Worm (Caenorhabditis elegans) whole organism, late embryonic: ENCODE results near the gene fdgt-1.
A peak's percentile ranks its signal among the peaks of the same experiment; 100 is the strongest.

Experiments used
- C08G9.2 ChIP-seq: sonication (generic microtip); optimal IDR thresholded peaks from 2 replicates; lab custom pipeline; 2016; ENCODE audit warnings: mild to moderate bottlenecking, missing genetic modification characterization, moderate library complexity, missing compliant biosample characterization
- K02D7.2 ChIP-seq: sonication (generic microtip); optimal IDR thresholded peaks from 2 replicates; lab custom pipeline; 2017; ENCODE audit warnings: mild to moderate bottlenecking, missing genetic modification characterization, missing compliant biosample characterization
- Y22D7AL.16 ChIP-seq: sonication (generic microtip); optimal IDR thresholded peaks from 2 replicates; lab custom pipeline; 2016; ENCODE audit warnings: missing genetic modification characterization, missing compliant biosample characterization
- ahr-1 ChIP-seq: sonication (generic microtip); optimal IDR thresholded peaks from 2 replicates; lab custom pipeline; 2016; ENCODE audit warnings: missing genetic modification characterization, missing compliant biosample characterization
- ama-1 ChIP-seq: fragments of 150-350 bp; optimal IDR thresholded peaks from 2 replicates; lab custom pipeline; 2014
- ceh-14 ChIP-seq: sonication (generic microtip); optimal IDR thresholded peaks from 2 replicates; lab custom pipeline; 2016; ENCODE audit warnings: missing genotype, missing genetic modification characterization, missing compliant biosample characterization
- ceh-18 ChIP-seq: sonication (generic microtip); optimal IDR thresholded peaks from 2 replicates; lab custom pipeline; 2016; ENCODE audit warnings: missing genetic modification characterization, missing compliant biosample characterization
- ceh-2 ChIP-seq: sonication (generic microtip); optimal IDR thresholded peaks from 2 replicates; lab custom pipeline; 2016; ENCODE audit warnings: missing genotype, missing genetic modification characterization, missing compliant biosample characterization
- ceh-31 ChIP-seq: sonication (generic microtip); optimal IDR thresholded peaks from 2 replicates; lab custom pipeline; 2016; ENCODE audit warnings: missing genetic modification characterization, missing compliant biosample characterization
- ceh-34 ChIP-seq: sonication (generic microtip); optimal IDR thresholded peaks from 2 replicates; lab custom pipeline; 2016; ENCODE audit warnings: mild to moderate bottlenecking, missing genetic modification characterization, missing compliant biosample characterization
- ceh-9 ChIP-seq: sonication (generic microtip); optimal IDR thresholded peaks from 2 replicates; lab custom pipeline; 2016; ENCODE audit warnings: mild to moderate bottlenecking, missing genetic modification characterization, inconsistent platforms, missing compliant biosample characterization
- dmd-4 ChIP-seq: sonication (generic microtip); optimal IDR thresholded peaks from 2 replicates; lab custom pipeline; 2016; ENCODE audit warnings: borderline replicate concordance, missing genetic modification characterization, missing compliant biosample characterization
- elt-2 ChIP-seq: sonication (generic microtip); optimal IDR thresholded peaks from 2 replicates; lab custom pipeline; 2016; ENCODE audit warnings: missing genetic modification reagents, missing genetic modification characterization, missing compliant biosample characterization
- ets-4 ChIP-seq: sonication (generic microtip); optimal IDR thresholded peaks from 2 replicates; lab custom pipeline; 2016; ENCODE audit warnings: missing genetic modification characterization, missing compliant biosample characterization
- eyg-1 ChIP-seq: sonication (generic microtip); optimal IDR thresholded peaks from 2 replicates; lab custom pipeline; 2016; ENCODE audit warnings: missing genotype, missing genetic modification characterization, missing compliant biosample characterization
- fax-1 ChIP-seq: sonication (generic microtip); optimal IDR thresholded peaks from 2 replicates; lab custom pipeline; 2016; ENCODE audit warnings: missing genotype, missing genetic modification characterization, missing compliant biosample characterization
- fkh-10 ChIP-seq: fragments of 150-350 bp; optimal IDR thresholded peaks from 2 replicates; lab custom pipeline; 2014; ENCODE audit warnings: missing biosample characterization, missing genetic modification reagents, missing genetic modification characterization
- fkh-6 ChIP-seq: sonication (generic microtip); optimal IDR thresholded peaks from 2 replicates; lab custom pipeline; 2016; ENCODE audit warnings: missing genetic modification characterization, missing compliant biosample characterization
- hlh-13 ChIP-seq: fragments of 200-800 bp; sonication (Bioruptor generic); optimal IDR thresholded peaks from 2 replicates; lab custom pipeline; 2018; ENCODE audit warnings: mild to moderate bottlenecking, missing genetic modification characterization, missing compliant biosample characterization
- lim-6 ChIP-seq: sonication (generic microtip); optimal IDR thresholded peaks from 2 replicates; lab custom pipeline; 2016; ENCODE audit warnings: missing genetic modification characterization, missing compliant biosample characterization
- madf-2 ChIP-seq: sonication (generic microtip); optimal IDR thresholded peaks from 2 replicates; lab custom pipeline; 2017; ENCODE audit warnings: missing genetic modification characterization, missing compliant biosample characterization
- mec-3 ChIP-seq: sonication (generic microtip); optimal IDR thresholded peaks from 2 replicates; lab custom pipeline; 2016; ENCODE audit warnings: borderline replicate concordance, missing genetic modification characterization, missing compliant biosample characterization
- nfya-1 ChIP-seq: sonication (generic microtip); optimal IDR thresholded peaks from 2 replicates; lab custom pipeline; 2017; ENCODE audit warnings: missing genetic modification characterization, mild to moderate bottlenecking, missing compliant biosample characterization, antibody characterized with exemption, moderate library complexity
- nhr-11 ChIP-seq: fragments of 150-350 bp; optimal IDR thresholded peaks from 2 replicates; lab custom pipeline; 2014; ENCODE audit warnings: missing biosample characterization, missing genetic modification characterization
- nhr-232 ChIP-seq: sonication (generic microtip); optimal IDR thresholded peaks from 2 replicates; lab custom pipeline; 2016; ENCODE audit warnings: missing genetic modification characterization, missing compliant biosample characterization
- npax-4 ChIP-seq: sonication (generic microtip); optimal IDR thresholded peaks from 2 replicates; lab custom pipeline; 2016; ENCODE audit warnings: missing genetic modification characterization, missing compliant biosample characterization
- odd-2 ChIP-seq: sonication (generic microtip); optimal IDR thresholded peaks from 2 replicates; lab custom pipeline; 2017; ENCODE audit warnings: antibody characterized with exemption, mild to moderate bottlenecking, missing genetic modification characterization, missing compliant biosample characterization
- pag-3 ChIP-seq: sonication (generic microtip); optimal IDR thresholded peaks from 2 replicates; lab custom pipeline; 2016; ENCODE audit warnings: missing compliant biosample characterization, missing genetic modification characterization, borderline replicate concordance
- pax-1 ChIP-seq: fragments of 150-350 bp; optimal IDR thresholded peaks from 2 replicates; lab custom pipeline; 2014; ENCODE audit warnings: missing biosample characterization, missing genetic modification characterization
- pha-2 ChIP-seq: sonication (generic microtip); optimal IDR thresholded peaks from 2 replicates; lab custom pipeline; 2017; ENCODE audit warnings: mild to moderate bottlenecking, missing genetic modification characterization, missing compliant biosample characterization
- pha-4 ChIP-seq: fragments of 150-350 bp; optimal IDR thresholded peaks from 2 replicates; lab custom pipeline; 2018; ENCODE audit warnings: missing biosample characterization, missing genetic modification reagents, missing genetic modification characterization
- pqm-1 ChIP-seq: sonication (generic microtip); optimal IDR thresholded peaks from 2 replicates; lab custom pipeline; 2016; ENCODE audit warnings: missing genetic modification characterization, missing compliant biosample characterization
- pros-1 ChIP-seq: fragments of 150-350 bp; optimal IDR thresholded peaks from 2 replicates; lab custom pipeline; 2014; ENCODE audit warnings: missing biosample characterization, missing genetic modification reagents, missing genetic modification characterization
- ref-2 ChIP-seq: sonication (generic microtip); optimal IDR thresholded peaks from 2 replicates; lab custom pipeline; 2016; ENCODE audit warnings: missing genetic modification characterization, missing compliant biosample characterization
- tbx-2 ChIP-seq: sonication (generic microtip); optimal IDR thresholded peaks from 2 replicates; lab custom pipeline; 2016; ENCODE audit warnings: missing genetic modification characterization, missing compliant biosample characterization
- tbx-7 ChIP-seq: sonication (generic microtip); optimal IDR thresholded peaks from 2 replicates; lab custom pipeline; 2016; ENCODE audit warnings: missing genotype, missing genetic modification characterization, missing compliant biosample characterization
- unc-3 ChIP-seq, 2 experiments: fragments of 200-800 bp in 1 of 2; sonication (Bioruptor generic) in 1 of 2; sonication (generic microtip) in 1 of 2; conservative IDR thresholded peaks in 1 of 2; optimal IDR thresholded peaks in 1 of 2; 2 replicates each; pipeline versions ENCODE4 v1.3.6 to Lab custom; 2016 to 2022; ENCODE audit warnings: missing compliant biosample characterization in 2 of 2, missing genetic modification characterization in 2 of 2, missing genetic modification reagents in 1 of 2
- unc-42 ChIP-seq: sonication (generic microtip); optimal IDR thresholded peaks from 2 replicates; lab custom pipeline; 2016; ENCODE audit warnings: missing genotype, missing genetic modification characterization, missing compliant biosample characterization
- unc-55 ChIP-seq: sonication (generic microtip); optimal IDR thresholded peaks from 2 replicates; lab custom pipeline; 2017; ENCODE audit warnings: missing biosample characterization, missing genetic modification reagents, missing genetic modification characterization
- unc-86 ChIP-seq: sonication (generic microtip); optimal IDR thresholded peaks from 2 replicates; lab custom pipeline; 2016; ENCODE audit warnings: missing genetic modification characterization, missing compliant biosample characterization
- zip-5 ChIP-seq: sonication (generic microtip); optimal IDR thresholded peaks from 2 replicates; lab custom pipeline; 2016; ENCODE audit warnings: missing genetic modification characterization, missing compliant biosample characterization

Gene fdgt-1

ce11 chrII:1482419-1482818 is 21.9 kb upstream of the fdgt-1 start:
- TF ChIP-seq fkh-6 (tag; lab: Kevin White, UChicago) (no peak), fkh-10 (GFP tag; lab: Kevin White, UChicago) (no peak), ceh-18 (tag; lab: Kevin White, UChicago) (no peak), ceh-9 (no peak), ahr-1 (tag; lab: Kevin White, UChicago) (no peak), lim-6 (tag; lab: Kevin White, UChicago) (no peak), odd-2 (no peak), ref-2 (tag; lab: Kevin White, UChicago) (no peak), tbx-7 (tag; lab: Kevin White, UChicago) (no peak), pqm-1 (tag; lab: Kevin White, UChicago) (no peak), pros-1 (tag; lab: Kevin White, UChicago) (no peak), C08G9.2 (tag; lab: Kevin White, UChicago) (no peak), K02D7.2 (tag; lab: Kevin White, UChicago) (no peak), ceh-34 (no peak)

- no peak for TF ChIP-seq nhr-232 (tag; lab: Kevin White, UChicago)
- no peak for TF ChIP-seq ceh-9
- no peak for TF ChIP-seq pros-1 (tag; lab: Kevin White, UChicago)
- no peak for TF ChIP-seq fax-1
These were observed 13.6 kb upstream of the fdgt-1 start for ce11 chrII:1490813-1491212.

- TF ChIP-seq nhr-11 (tag; lab: Kevin White, UChicago) (no peak), ceh-14 (tag; lab: Kevin White, UChicago) (peak; percentile 27), ref-2 (tag; lab: Kevin White, UChicago) (no peak), zip-5 (tag; lab: Kevin White, UChicago) (peak; percentile 27), pqm-1 (tag; lab: Kevin White, UChicago) (no peak), elt-2 (tag; lab: Kevin White, UChicago) (peak; percentile 2), unc-55 (no peak), fkh-10 (GFP tag; lab: Kevin White, UChicago) (no peak), ceh-9 (no peak), nhr-232 (tag; lab: Kevin White, UChicago) (no peak), pag-3 (no peak), ama-1 (lab: Kevin White, UChicago) (no peak), unc-3 (GFP tag; conservative IDR thresholded peaks at IDR 0.05; lab: Robert Waterston, UW) (no peak), unc-3 (tag; optimal IDR thresholded peaks at IDR 0.05; lab: Kevin White, UChicago) (no peak), tbx-7 (tag; lab: Kevin White, UChicago) (no peak), pax-1 (no peak), pha-2 (no peak), ceh-2 (peak; percentile 55), tbx-2 (tag; lab: Kevin White, UChicago) (peak; percentile 7), odd-2 (no peak), ceh-31 (peak; percentile 65), C08G9.2 (tag; lab: Kevin White, UChicago) (peak; percentile 30), ets-4 (tag; lab: Kevin White, UChicago) (peak; percentile 33), unc-42 (tag; lab: Kevin White, UChicago) (peak; percentile 60), pros-1 (tag; lab: Kevin White, UChicago) (no peak), nfya-1 (tag; lab: Kevin White, UChicago) (no peak), pha-4 (tag; lab: Kevin White, UChicago) (no peak), dmd-4 (tag; lab: Kevin White, UChicago) (no peak), eyg-1 (tag; lab: Kevin White, UChicago) (no peak), hlh-13 (no peak), Y22D7AL.16 (no peak), madf-2 (no peak), mec-3 (no peak), unc-86 (tag; lab: Kevin White, UChicago) (no peak), fax-1 (no peak), npax-4 (no peak)
These were observed 4.0 kb upstream of the fdgt-1 start, which contains the start of gene emc-1 for ce11 chrII:1500286-1500840. emc-1 (minus strand) TSS chrII:1500330.
